Fruit fly (Drosophila melanogaster) whole organism, embryonic: ENCODE measurements around the gene Galphai.

Source experiments
- Ada2b ChIP-seq: fragments of 200-800 bp; sonication (Bioruptor generic); IDR thresholded peaks from 2 replicates; pipeline ENCODE4 v1.3.6; 2022; ENCODE audit warnings: missing biosample characterization, missing genetic modification characterization
- Antp ChIP-seq: fragments of 200-800 bp; sonication (Bioruptor generic); optimal IDR thresholded peaks from 3 replicates; lab custom pipeline; 2016; ENCODE audit warnings: missing biosample characterization, missing genetic modification characterization
- Bdp1 ChIP-seq: fragments of 200-800 bp; sonication (Bioruptor generic); optimal IDR thresholded peaks from 3 replicates; lab custom pipeline; 2016; ENCODE audit warnings: missing biosample characterization, missing genetic modification characterization
- CG10209 ChIP-seq: fragments of 200-800 bp; sonication (Bioruptor generic); optimal IDR thresholded peaks from 3 replicates; lab custom pipeline; 2017; ENCODE audit warnings: missing biosample characterization, mild to moderate bottlenecking, missing genetic modification characterization, missing genetic modification reagents
- CG10462 ChIP-seq: fragments of 200-800 bp; sonication (Bioruptor generic); optimal IDR thresholded peaks from 2 replicates; lab custom pipeline; 2016; ENCODE audit warnings: missing biosample characterization, missing genetic modification characterization
- CG11695 ChIP-seq: fragments of 200-800 bp; sonication (Bioruptor generic); IDR thresholded peaks from 3 replicates; pipeline ENCODE4 v1.3.6; 2022; ENCODE audit warnings: missing biosample characterization, missing genetic modification characterization
- CG12391 ChIP-seq: fragments of 200-800 bp; sonication (Bioruptor generic); optimal IDR thresholded peaks from 3 replicates; lab custom pipeline; 2018; ENCODE audit warnings: missing biosample characterization, mild to moderate bottlenecking, missing genetic modification characterization, moderate library complexity
- CG13424 ChIP-seq: fragments of 200-800 bp; sonication (Bioruptor generic); optimal IDR thresholded peaks from 2 replicates; lab custom pipeline; 2019; ENCODE audit warnings: missing biosample characterization, mild to moderate bottlenecking, missing genetic modification characterization, moderate library complexity
- CG14710 ChIP-seq: fragments of 200-800 bp; sonication (Bioruptor generic); optimal IDR thresholded peaks from 3 replicates; lab custom pipeline; 2019; ENCODE audit warnings: missing biosample characterization, mild to moderate bottlenecking, missing genetic modification characterization, moderate library complexity
- CG15601 ChIP-seq: fragments of 200-800 bp; sonication (Bioruptor generic); optimal IDR thresholded peaks from 3 replicates; lab custom pipeline; 2019; ENCODE audit warnings: missing biosample characterization, mild to moderate bottlenecking, missing genetic modification characterization, moderate library complexity
- CG1602 ChIP-seq: fragments of 200-800 bp; sonication (Bioruptor generic); optimal IDR thresholded peaks from 3 replicates; lab custom pipeline; 2016; ENCODE audit warnings: missing biosample characterization, missing genetic modification characterization
- CG17359 ChIP-seq: fragments of 200-800 bp; sonication (Bioruptor generic); optimal IDR thresholded peaks from 3 replicates; lab custom pipeline; 2018; ENCODE audit warnings: missing biosample characterization, mild to moderate bottlenecking, missing genetic modification characterization, moderate library complexity
- CG1832 ChIP-seq: fragments of 200-800 bp; sonication (Bioruptor generic); optimal IDR thresholded peaks from 2 replicates; lab custom pipeline; 2017; ENCODE audit warnings: missing biosample characterization, mild to moderate bottlenecking, missing genetic modification characterization, inconsistent platforms
- CG18476 ChIP-seq: fragments of 200-800 bp; sonication (Bioruptor generic); optimal IDR thresholded peaks from 2 replicates; lab custom pipeline; 2016; ENCODE audit warnings: missing biosample characterization, mild to moderate bottlenecking, missing genetic modification characterization
- CG2116 ChIP-seq: fragments of 200-800 bp; sonication (Bioruptor generic); optimal IDR thresholded peaks from 3 replicates; lab custom pipeline; 2018; ENCODE audit warnings: missing biosample characterization, mild to moderate bottlenecking, missing genetic modification characterization
- CG31441 ChIP-seq: fragments of 200-800 bp; sonication (Bioruptor generic); IDR thresholded peaks from 2 replicates; pipeline ENCODE4 v1.3.6; 2022; ENCODE audit warnings: missing biosample characterization, missing genetic modification characterization
- CG3847 ChIP-seq: fragments of 200-800 bp; sonication (Bioruptor generic); IDR thresholded peaks from 2 replicates; pipeline ENCODE4 v1.3.6; 2022; ENCODE audit warnings: missing biosample characterization, missing genetic modification characterization
- CG6654 ChIP-seq: fragments of 200-800 bp; sonication (Bioruptor generic); optimal IDR thresholded peaks from 2 replicates; lab custom pipeline; 2017; ENCODE audit warnings: missing biosample characterization, mild to moderate bottlenecking, missing genetic modification characterization
- CG9817 ChIP-seq: fragments of 200-800 bp; sonication (Bioruptor generic); optimal IDR thresholded peaks from 2 replicates; lab custom pipeline; 2018; ENCODE audit warnings: missing biosample characterization, mild to moderate bottlenecking, missing genetic modification characterization, moderate library complexity
- CG9932 ChIP-seq: fragments of 200-800 bp; sonication (Bioruptor generic); IDR thresholded peaks from 2 replicates; pipeline ENCODE4 v1.3.6; 2022; ENCODE audit warnings: missing biosample characterization, missing genetic modification characterization
- CoRest ChIP-seq: fragments of 200-800 bp; sonication (Bioruptor generic); optimal IDR thresholded peaks from 3 replicates; lab custom pipeline; 2018; ENCODE audit warnings: missing biosample characterization, mild to moderate bottlenecking, missing genetic modification characterization, moderate library complexity
- HLHmδ ChIP-seq: fragments of 200-800 bp; sonication (Bioruptor generic); optimal IDR thresholded peaks from 2 replicates; lab custom pipeline; 2018; ENCODE audit warnings: missing biosample characterization, mild to moderate bottlenecking, missing genetic modification characterization, moderate library complexity
- Lhr ChIP-seq: fragments of 200-800 bp; sonication (Bioruptor generic); optimal IDR thresholded peaks from 3 replicates; lab custom pipeline; 2017; ENCODE audit warnings: mild to moderate bottlenecking, missing biosample characterization, missing genetic modification reagents, missing genetic modification characterization
- Meics ChIP-seq: fragments of 200-800 bp; sonication (Bioruptor generic); optimal IDR thresholded peaks from 2 replicates; lab custom pipeline; 2017; ENCODE audit warnings: missing biosample characterization, mild to moderate bottlenecking, missing genetic modification characterization
- Oli ChIP-seq: fragments of 200-800 bp; sonication (Bioruptor generic); optimal IDR thresholded peaks from 2 replicates; lab custom pipeline; 2018; ENCODE audit warnings: missing biosample characterization, mild to moderate bottlenecking, missing genetic modification characterization, moderate library complexity
- PHDP ChIP-seq: fragments of 200-800 bp; sonication (Bioruptor generic); optimal IDR thresholded peaks from 3 replicates; lab custom pipeline; 2018; ENCODE audit warnings: missing biosample characterization, mild to moderate bottlenecking, missing genetic modification characterization, moderate library complexity
- Ptx1 ChIP-seq: fragments of 200-800 bp; sonication (Bioruptor generic); IDR thresholded peaks from 2 replicates; pipeline ENCODE4 v1.3.6; 2022; ENCODE audit warnings: missing biosample characterization, missing genetic modification characterization
- Rfx ChIP-seq: fragments of 200-800 bp; sonication (Bioruptor generic); IDR thresholded peaks from 2 replicates; pipeline ENCODE4 v1.3.6; 2022; ENCODE audit warnings: missing biosample characterization, missing genetic modification characterization
- ara ChIP-seq: fragments of 200-800 bp; sonication (Bioruptor generic); IDR thresholded peaks from 2 replicates; pipeline ENCODE4 v1.3.6; 2022; ENCODE audit warnings: missing biosample characterization, missing genetic modification characterization
- ato ChIP-seq: fragments of 200-800 bp; sonication (Bioruptor generic); IDR thresholded peaks from 2 replicates; pipeline ENCODE4 v1.3.6; 2022; ENCODE audit warnings: missing biosample characterization, missing genetic modification characterization; ENCODE audit not compliant: partially characterized antibody
- bcd ChIP-seq: fragments of 200-800 bp; sonication (Bioruptor generic); optimal IDR thresholded peaks from 2 replicates; lab custom pipeline; 2017; ENCODE audit warnings: missing biosample characterization, mild to moderate bottlenecking, missing genetic modification characterization
- br ChIP-seq: fragments of >200 bp; optimal IDR thresholded peaks from 2 replicates; lab custom pipeline; 2017
- chinmo ChIP-seq: fragments of 200-800 bp; sonication (Bioruptor generic); IDR thresholded peaks from 4 replicates; pipeline ENCODE4 v1.3.6; 2022; ENCODE audit warnings: missing biosample characterization, missing genetic modification characterization; ENCODE audit not compliant: partially characterized antibody
- cwo ChIP-seq: fragments of 200-800 bp; sonication (Bioruptor generic); optimal IDR thresholded peaks from 3 replicates; lab custom pipeline; 2017; ENCODE audit warnings: missing biosample characterization, missing genetic modification characterization, mild to moderate bottlenecking, moderate library complexity, missing genetic modification reagents
- dysf ChIP-seq: fragments of 200-800 bp; sonication (Bioruptor generic); IDR thresholded peaks from 3 replicates; pipeline ENCODE4 v1.3.6; 2022; ENCODE audit warnings: missing biosample characterization, missing genetic modification characterization
- esg ChIP-seq: fragments of 200-800 bp; sonication (Bioruptor generic); conservative IDR thresholded peaks from 2 replicates; pipeline ENCODE4 v1.3.6; 2022; ENCODE audit warnings: missing biosample characterization, missing genetic modification characterization
- ewg ChIP-seq: fragments of 200-800 bp; sonication (Bioruptor generic); optimal IDR thresholded peaks from 3 replicates; lab custom pipeline; 2017; ENCODE audit warnings: mild to moderate bottlenecking, missing biosample characterization, missing genetic modification reagents, missing genetic modification characterization
- gro ChIP-seq: fragments of 200-800 bp; sonication (Bioruptor generic); optimal IDR thresholded peaks from 2 replicates; lab custom pipeline; 2016; ENCODE audit warnings: missing biosample characterization, missing genetic modification characterization
- gt ChIP-seq: fragments of 200-800 bp; sonication (Bioruptor generic); IDR thresholded peaks from 2 replicates; pipeline ENCODE4 v1.3.6; 2022; ENCODE audit warnings: missing biosample characterization, missing genetic modification characterization
- ind ChIP-seq: fragments of 200-800 bp; sonication (Bioruptor generic); optimal IDR thresholded peaks from 3 replicates; lab custom pipeline; 2016; ENCODE audit warnings: missing biosample characterization, missing genetic modification characterization
- lab ChIP-seq: fragments of 200-800 bp; sonication (Bioruptor generic); optimal IDR thresholded peaks from 3 replicates; lab custom pipeline; 2017; ENCODE audit warnings: missing biosample characterization, missing genetic modification characterization, mild to moderate bottlenecking, moderate library complexity, missing genetic modification reagents
- lmd ChIP-seq: fragments of 200-800 bp; sonication (Bioruptor generic); IDR thresholded peaks from 2 replicates; pipeline ENCODE4 v1.3.6; 2022; ENCODE audit warnings: missing biosample characterization, missing genetic modification characterization
- nmo ChIP-seq: fragments of 200-800 bp; sonication (Bioruptor generic); optimal IDR thresholded peaks from 2 replicates; lab custom pipeline; 2018; ENCODE audit warnings: missing biosample characterization, mild to moderate bottlenecking, missing genetic modification characterization, moderate library complexity
- onecut ChIP-seq: fragments of 200-800 bp; sonication (Bioruptor generic); IDR thresholded peaks from 2 replicates; pipeline ENCODE4 v1.3.6; 2022; ENCODE audit warnings: missing biosample characterization, missing genetic modification characterization
- otp ChIP-seq: fragments of 200-800 bp; sonication (Bioruptor generic); IDR thresholded peaks from 3 replicates; pipeline ENCODE4, ENCODE4 v1.3.6; 2022; ENCODE audit warnings: missing biosample characterization, missing genetic modification characterization
- phol ChIP-seq: fragments of 200-800 bp; sonication (Bioruptor generic); optimal IDR thresholded peaks from 3 replicates; lab custom pipeline; 2018; ENCODE audit warnings: missing biosample characterization, mild to moderate bottlenecking, missing genetic modification characterization, moderate library complexity
- pita ChIP-seq: fragments of 200-800 bp; sonication (Bioruptor generic); optimal IDR thresholded peaks from 2 replicates; lab custom pipeline; 2017; ENCODE audit warnings: missing biosample characterization, mild to moderate bottlenecking, missing genetic modification characterization
- tap ChIP-seq: fragments of 200-800 bp; optimal IDR thresholded peaks from 3 replicates; lab custom pipeline; 2019; ENCODE audit warnings: missing biosample characterization, mild to moderate bottlenecking, missing genetic modification characterization, moderate library complexity
- ttk ChIP-seq: fragments of 200-800 bp; sonication (Bioruptor generic); IDR thresholded peaks from 2 replicates; pipeline ENCODE4 v2.1.2; 2022; ENCODE audit warnings: missing biosample characterization, missing genetic modification characterization
- wdn ChIP-seq: fragments of 200-800 bp; sonication (Bioruptor generic); IDR thresholded peaks from 2 replicates; pipeline ENCODE4 v1.3.6; 2022; ENCODE audit warnings: missing biosample characterization, missing genetic modification characterization
- wek ChIP-seq: fragments of 200-800 bp; sonication (Bioruptor generic); optimal IDR thresholded peaks from 3 replicates; lab custom pipeline; 2018; ENCODE audit warnings: missing biosample characterization, mild to moderate bottlenecking, missing genetic modification characterization, moderate library complexity

The Galphai gene

DNA sequence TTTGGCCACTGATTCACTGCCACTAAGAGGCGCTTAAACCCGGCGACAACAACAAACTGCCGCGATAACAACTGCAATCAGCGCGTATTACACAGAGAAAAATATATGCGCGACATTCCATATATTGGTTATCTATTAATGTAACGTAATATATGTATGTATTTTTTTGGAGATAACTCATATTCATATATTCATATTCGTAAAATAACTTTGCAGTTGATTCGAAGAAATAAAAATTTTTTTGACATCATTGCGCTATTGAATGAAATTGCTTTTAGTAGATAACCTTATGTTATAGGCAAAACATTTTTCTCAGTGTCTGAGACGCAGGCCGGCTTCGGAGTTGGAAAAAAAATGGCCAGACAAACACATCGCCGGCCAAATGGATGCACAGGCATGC, 17.1 kb upstream of the Galphai start (continued):
- TF ChIP-seq CG10209 (GFP tag; lab: Kevin White, UChicago) (peak; percentile 7), Antp (GFP tag; lab: Kevin White, UChicago) (no peak), otp (0 out of 3 replicates have a peak, but pooled peaks have one; percentile 21), br (lab: Kevin White, UChicago) (no peak), CG14710 (tag; lab: Kevin White, UChicago) (no peak), PHDP (tag; lab: Kevin White, UChicago) (peak; percentile 27), CG12391 (tag; lab: Kevin White, UChicago) (peak; percentile 16), CG11695 (GFP tag; lab: Robert Waterston, UW) (peak; percentile 44; the same call in 1 of the 3 replicates), ato (no peak), tap (tag; lab: Kevin White, UChicago) (peak; percentile 24), Bdp1 (GFP tag; lab: Kevin White, UChicago) (no peak), ara (GFP tag; lab: Robert Waterston, UW) (no peak), HLHmδ (no peak), lmd (peak; percentile 8; the same call in 1 of the 2 replicates), dysf (GFP tag; lab: Robert Waterston, UW) (peak; percentile 45; the same call in 2 of the 3 replicates), phol (tag; lab: Kevin White, UChicago) (peak; percentile 41), nmo (peak; percentile 20), CG2116 (GFP tag; lab: Kevin White, UChicago) (no peak), CG13424 (tag; lab: Kevin White, UChicago) (peak; percentile 28), Rfx (GFP tag; lab: Robert Waterston, UW) (0 out of 2 replicates have a peak, but pooled peaks have one; percentile 10), Meics (GFP tag; lab: Kevin White, UChicago) (peak; percentile 35), CG18476 (GFP tag; lab: Kevin White, UChicago) (no peak), Lhr (GFP tag; lab: Kevin White, UChicago) (no peak), gro (GFP tag; lab: Kevin White, UChicago) (no peak), CG9932 (GFP tag; lab: Robert Waterston, UW) (no peak), CG31441 (GFP tag; lab: Robert Waterston, UW) (peak; percentile 34; the same call in 1 of the 2 replicates), ewg (no peak), Ptx1 (GFP tag; lab: Robert Waterston, UW) (0 out of 2 replicates have a peak, but pooled peaks have one; percentile 35), CG1832 (GFP tag; lab: Kevin White, UChicago) (no peak), bcd (GFP tag; lab: Kevin White, UChicago) (peak; percentile 16), lab (peak; percentile 21), CoRest (tag; lab: Kevin White, UChicago) (peak; percentile 43), pita (GFP tag; lab: Kevin White, UChicago) (no peak), ttk (no peak), chinmo (GFP tag; lab: Robert Waterston, UW) (no peak), CG9817 (tag; lab: Kevin White, UChicago) (no peak), Oli (tag; lab: Kevin White, UChicago) (peak; percentile 34), wek (GFP tag; lab: Kevin White, UChicago) (no peak), CG1602 (GFP tag; lab: Kevin White, UChicago) (no peak), wdn (GFP tag; lab: Robert Waterston, UW) (no peak), cwo (GFP tag; lab: Kevin White, UChicago) (no peak), Ada2b (GFP tag; lab: Robert Waterston, UW) (0 out of 2 replicates have a peak, but pooled peaks have one; percentile 12), gt (GFP tag; lab: Robert Waterston, UW) (no peak), onecut (GFP tag; lab: Robert Waterston, UW) (no peak), CG6654 (GFP tag; lab: Kevin White, UChicago) (no peak), CG15601 (tag; lab: Kevin White, UChicago) (no peak), ind (GFP tag; lab: Kevin White, UChicago) (peak; percentile 14), CG10462 (GFP tag; lab: Kevin White, UChicago) (no peak), esg (GFP tag; lab: Robert Waterston, UW) (0 out of 2 replicates have a peak, but pooled peaks have one; percentile 15), CG17359 (tag; lab: Kevin White, UChicago) (peak; percentile 32), CG3847 (GFP tag; lab: Robert Waterston, UW) (no peak)
